Worm (Caenorhabditis elegans) whole organism, mixed stage, embryonic: ENCODE measurements around the gene Y43F8B.18.

ENCODE experiments used
- M03D4.4 ChIP-seq: sonication (generic microtip); optimal IDR thresholded peaks from 2 replicates; lab custom pipeline; 2017; ENCODE audit warnings: mild to moderate bottlenecking, missing genetic modification characterization, missing compliant biosample characterization
- bed-3 ChIP-seq: fragments of 200-800 bp; sonication (Bioruptor generic); optimal IDR thresholded peaks from 3 replicates; lab custom pipeline; 2018; ENCODE audit warnings: mild to moderate bottlenecking, missing genetic modification characterization, moderate library complexity, missing compliant biosample characterization
- blmp-1 ChIP-seq: fragments of 150-350 bp; optimal IDR thresholded peaks from 2 replicates; lab custom pipeline; 2014; ENCODE audit warnings: missing biosample characterization, missing genetic modification characterization
- ceh-39 ChIP-seq: fragments of 150-350 bp; optimal IDR thresholded peaks from 2 replicates; lab custom pipeline; 2014; ENCODE audit warnings: missing biosample characterization, missing genetic modification characterization
- ceh-43 ChIP-seq: fragments of 200-800 bp; sonication (Bioruptor generic); optimal IDR thresholded peaks from 2 replicates; lab custom pipeline; 2018; ENCODE audit warnings: mild to moderate bottlenecking, missing genetic modification characterization, moderate library complexity, missing compliant biosample characterization
- ceh-83 ChIP-seq: fragments of 200-800 bp; sonication (Bioruptor generic); optimal IDR thresholded peaks from 2 replicates; lab custom pipeline; 2018; ENCODE audit warnings: mild to moderate bottlenecking, missing genetic modification characterization, missing compliant biosample characterization
- ces-1 ChIP-seq: fragments of 150-350 bp; optimal IDR thresholded peaks from 2 replicates; lab custom pipeline; 2014; ENCODE audit warnings: missing biosample characterization, missing genetic modification reagents, missing genetic modification characterization
- cnd-1 ChIP-seq: fragments of 200-800 bp; sonication (Bioruptor generic); optimal IDR thresholded peaks from 2 replicates; lab custom pipeline; 2018; ENCODE audit warnings: mild to moderate bottlenecking, missing genetic modification characterization, missing compliant biosample characterization
- drap-1 ChIP-seq: fragments of 200-800 bp; sonication (Bioruptor generic); optimal IDR thresholded peaks from 3 replicates; lab custom pipeline; 2018; ENCODE audit warnings: mild to moderate bottlenecking, missing genetic modification characterization, missing compliant biosample characterization
- elt-1 ChIP-seq: sonication (generic microtip); optimal IDR thresholded peaks from 2 replicates; lab custom pipeline; 2017; ENCODE audit warnings: missing genetic modification characterization, mild to moderate bottlenecking, missing compliant biosample characterization, antibody characterized with exemption, moderate library complexity, borderline replicate concordance; ENCODE audit not compliant: insufficient read depth
- elt-3 ChIP-seq: fragments of 150-350 bp; optimal IDR thresholded peaks from 2 replicates; lab custom pipeline; 2014; ENCODE audit warnings: missing biosample characterization, missing genetic modification characterization
- flh-1 ChIP-seq: fragments of 200-800 bp; sonication (Bioruptor generic); optimal IDR thresholded peaks from 2 replicates; lab custom pipeline; 2018; ENCODE audit warnings: mild to moderate bottlenecking, missing genetic modification characterization, moderate library complexity, missing compliant biosample characterization
- ham-2 ChIP-seq: fragments of 200-800 bp; sonication (Bioruptor generic); optimal IDR thresholded peaks from 2 replicates; lab custom pipeline; 2018; ENCODE audit warnings: mild to moderate bottlenecking, missing genetic modification characterization, missing compliant biosample characterization
- hlh-1 ChIP-seq: fragments of 150-350 bp; optimal IDR thresholded peaks from 2 replicates; lab custom pipeline; 2014; ENCODE audit warnings: missing biosample characterization, missing genetic modification reagents, missing genetic modification characterization
- lin-13 ChIP-seq: fragments of 150-350 bp; optimal IDR thresholded peaks from 2 replicates; lab custom pipeline; 2014; ENCODE audit warnings: missing biosample characterization, missing genetic modification characterization
- lin-32 ChIP-seq: fragments of 200-800 bp; sonication (Bioruptor generic); optimal IDR thresholded peaks from 2 replicates; lab custom pipeline; 2018; ENCODE audit warnings: mild to moderate bottlenecking, missing genetic modification characterization, missing compliant biosample characterization
- lsy-2 ChIP-seq: fragments of 150-350 bp; optimal IDR thresholded peaks from 2 replicates; lab custom pipeline; 2014; ENCODE audit warnings: missing biosample characterization, missing genetic modification characterization
- mab-5 ChIP-seq: fragments of 150-350 bp; optimal IDR thresholded peaks from 2 replicates; lab custom pipeline; 2014; ENCODE audit warnings: missing biosample characterization, missing genetic modification characterization
- mep-1 ChIP-seq: fragments of 150-350 bp; optimal IDR thresholded peaks from 2 replicates; lab custom pipeline; 2017; ENCODE audit warnings: missing biosample characterization, missing genetic modification reagents, missing genetic modification characterization, inconsistent platforms
- mls-2 ChIP-seq: sonication (generic microtip); optimal IDR thresholded peaks from 2 replicates; lab custom pipeline; 2016; ENCODE audit warnings: mild to moderate bottlenecking, missing genetic modification characterization, moderate library complexity, missing compliant biosample characterization
- nhr-12 ChIP-seq: fragments of 150-350 bp; optimal IDR thresholded peaks from 2 replicates; lab custom pipeline; 2014; ENCODE audit warnings: missing biosample characterization, missing genetic modification characterization
- nhr-2 ChIP-seq: fragments of 150-350 bp; optimal IDR thresholded peaks from 2 replicates; lab custom pipeline; 2014; ENCODE audit warnings: missing biosample characterization, missing genetic modification characterization
- nhr-237 ChIP-seq: fragments of 150-350 bp; optimal IDR thresholded peaks from 2 replicates; lab custom pipeline; 2014; ENCODE audit warnings: missing biosample characterization, missing genetic modification characterization
- nhr-28 ChIP-seq: fragments of 150-350 bp; optimal IDR thresholded peaks from 2 replicates; lab custom pipeline; 2014; ENCODE audit warnings: missing biosample characterization, missing genetic modification characterization
- nhr-76 ChIP-seq: sonication (generic microtip); optimal IDR thresholded peaks from 2 replicates; lab custom pipeline; 2017; ENCODE audit warnings: missing biosample characterization, missing genetic modification characterization
- pha-4 ChIP-seq: fragments of 150-350 bp; optimal IDR thresholded peaks from 2 replicates; lab custom pipeline; 2018; ENCODE audit warnings: missing biosample characterization, missing genetic modification reagents, missing genetic modification characterization
- sem-2 ChIP-seq: fragments of 200-800 bp; sonication (Bioruptor generic); optimal IDR thresholded peaks from 2 replicates; lab custom pipeline; 2018; ENCODE audit warnings: mild to moderate bottlenecking, missing genetic modification characterization, missing compliant biosample characterization
- snpc-4 ChIP-seq: fragments of 150-350 bp; optimal IDR thresholded peaks from 2 replicates; lab custom pipeline; 2014; ENCODE audit warnings: missing biosample characterization, missing genetic modification characterization
- sptf-1 ChIP-seq: sonication (generic microtip); optimal IDR thresholded peaks from 2 replicates; lab custom pipeline; 2017; ENCODE audit warnings: mild to moderate bottlenecking, missing genetic modification characterization, moderate library complexity, missing compliant biosample characterization
- tbx-8 ChIP-seq: fragments of 200-800 bp; sonication (Bioruptor generic); optimal IDR thresholded peaks from 2 replicates; lab custom pipeline; 2018; ENCODE audit warnings: mild to moderate bottlenecking, missing genetic modification characterization, moderate library complexity, missing compliant biosample characterization
- unc-120 ChIP-seq: sonication (generic microtip); optimal IDR thresholded peaks from 2 replicates; lab custom pipeline; 2017; ENCODE audit warnings: missing genetic modification characterization, missing compliant biosample characterization; ENCODE audit not compliant: poor library complexity, severe bottlenecking
- unc-39 ChIP-seq: fragments of 150-350 bp; optimal IDR thresholded peaks from 2 replicates; lab custom pipeline; 2014; ENCODE audit warnings: missing biosample characterization, missing genetic modification characterization
- unc-62 ChIP-seq: fragments of 150-350 bp; optimal IDR thresholded peaks from 2 replicates; lab custom pipeline; 2014; ENCODE audit warnings: missing biosample characterization, missing genetic modification reagents, missing genetic modification characterization
- zip-8 ChIP-seq: fragments of 150-350 bp; optimal IDR thresholded peaks from 2 replicates; lab custom pipeline; 2014; ENCODE audit warnings: missing biosample characterization, missing genetic modification characterization
- ztf-11 ChIP-seq: fragments of 150-350 bp; optimal IDR thresholded peaks from 2 replicates; lab custom pipeline; 2014; ENCODE audit warnings: missing biosample characterization, missing genetic modification characterization

Gene Y43F8B.18

ce11 chrV:19524569-19524968, 38.8 kb downstream of the Y43F8B.18 start:
- TF ChIP-seq ces-1 (GFP tag; lab: Kevin White, UChicago) (peak; percentile 17), cnd-1 (tag; lab: Kevin White, UChicago) (no peak), unc-120 (no peak)

- no peak for TF ChIP-seq bed-3
- no peak for TF ChIP-seq drap-1
- no peak for TF ChIP-seq ham-2 (GFP tag; lab: Kevin White, UChicago)
- no peak for TF ChIP-seq blmp-1 (tag; lab: Kevin White, UChicago)
- no peak for TF ChIP-seq zip-8 (tag; lab: Kevin White, UChicago)
- no peak for TF ChIP-seq M03D4.4 (tag; lab: Kevin White, UChicago)
- no peak for TF ChIP-seq unc-120
- TF ChIP-seq ces-1 (GFP tag; lab: Kevin White, UChicago): no peak
- TF ChIP-seq pha-4 (tag; lab: Kevin White, UChicago): no peak
- TF ChIP-seq nhr-2 (tag; lab: Kevin White, UChicago): no peak
- no peak for TF ChIP-seq lsy-2 (tag; lab: Kevin White, UChicago)
- no peak for TF ChIP-seq elt-1 (tag; lab: Kevin White, UChicago)
- TF ChIP-seq cnd-1 (tag; lab: Kevin White, UChicago): no peak
Measured at ce11 chrV:19526197-19526596, 40.4 kb downstream of the Y43F8B.18 start.

- TF ChIP-seq bed-3: no peak
- no peak for TF ChIP-seq pha-4 (tag; lab: Kevin White, UChicago)
- TF ChIP-seq elt-3 (tag; lab: Kevin White, UChicago): no peak
- TF ChIP-seq sptf-1 (tag; lab: Kevin White, UChicago): no peak
- TF ChIP-seq nhr-28 (tag; lab: Kevin White, UChicago): no peak
Measured at ce11 chrV:19527565-19527964, 41.8 kb downstream of the Y43F8B.18 start.

- peak; percentile 17 for TF ChIP-seq ham-2 (GFP tag; lab: Kevin White, UChicago)
Measured at ce11 chrV:19528535-19528934, 42.7 kb downstream of the Y43F8B.18 start.

ce11 chrV:19529168-19529567, 43.4 kb downstream of the Y43F8B.18 start:
- TF ChIP-seq snpc-4 (tag; lab: Kevin White, UChicago): no peak
- no peak for TF ChIP-seq nhr-28 (tag; lab: Kevin White, UChicago)
- TF ChIP-seq sptf-1 (tag; lab: Kevin White, UChicago): no peak
- peak; percentile 61 for TF ChIP-seq mls-2 (tag; lab: Kevin White, UChicago)
- no peak for TF ChIP-seq ztf-11 (tag; lab: Kevin White, UChicago)
- no peak for TF ChIP-seq bed-3
- TF ChIP-seq nhr-12: peak; percentile 27
- TF ChIP-seq nhr-76 (tag; lab: Kevin White, UChicago): no peak
- no peak for TF ChIP-seq ceh-43 (GFP tag; lab: Kevin White, UChicago)
- no peak for TF ChIP-seq lin-13 (tag; lab: Kevin White, UChicago)
- no peak for TF ChIP-seq blmp-1 (tag; lab: Kevin White, UChicago)
- peak; percentile 87 for TF ChIP-seq elt-3 (tag; lab: Kevin White, UChicago)
- TF ChIP-seq ceh-83 (GFP tag; lab: Kevin White, UChicago): no peak
- no peak for TF ChIP-seq sem-2 (GFP tag; lab: Kevin White, UChicago)
- peak; percentile 85 for TF ChIP-seq nhr-2 (tag; lab: Kevin White, UChicago)
- TF ChIP-seq mab-5 (tag; lab: Kevin White, UChicago): no peak
- no peak for TF ChIP-seq flh-1
- TF ChIP-seq pha-4 (tag; lab: Kevin White, UChicago): peak; percentile 21
- peak; percentile 29 for TF ChIP-seq drap-1
- TF ChIP-seq unc-62 (GFP tag; lab: Kevin White, UChicago): peak; percentile 98
- peak; percentile 35 for TF ChIP-seq mep-1
- peak; percentile 56 for TF ChIP-seq lsy-2 (tag; lab: Kevin White, UChicago)
- TF ChIP-seq unc-120: no peak
- peak; percentile 77 for TF ChIP-seq ceh-39
- TF ChIP-seq nhr-237 (tag; lab: Kevin White, UChicago): peak; percentile 80
- peak; percentile 99 for TF ChIP-seq unc-39
- TF ChIP-seq tbx-8: peak; percentile 33
- TF ChIP-seq M03D4.4 (tag; lab: Kevin White, UChicago): no peak
- no peak for TF ChIP-seq hlh-1
- TF ChIP-seq zip-8 (tag; lab: Kevin White, UChicago): no peak
- TF ChIP-seq ces-1 (GFP tag; lab: Kevin White, UChicago): peak; percentile 58
- no peak for TF ChIP-seq elt-1 (tag; lab: Kevin White, UChicago)
- TF ChIP-seq ham-2 (GFP tag; lab: Kevin White, UChicago): no peak
- no peak for TF ChIP-seq lin-32 (GFP tag; lab: Kevin White, UChicago)
- TF ChIP-seq cnd-1 (tag; lab: Kevin White, UChicago): no peak
